Fruit fly (Drosophila melanogaster): Measurements from ENCODE around the gene primo-2.
A peak's percentile ranks its signal among the peaks of the same experiment; 100 is the strongest.

Gene primo-2

dm6 chr3R:13683624-13684568 is 27.7 kb downstream of the primo-2 start, which contains the start of gene flfl (continued):
- TF ChIP-seq org-1 (GFP tag; optimal IDR thresholded peaks at IDR 0.05) (no peak), slbo (GFP tag; IDR thresholded peaks at IDR 0.05) (no peak), CG8944 (GFP tag; optimal IDR thresholded peaks at IDR 0.05) (no peak), gfzf (GFP tag; optimal IDR thresholded peaks at IDR 0.05) (peak; percentile 63), CG10543 (GFP tag; optimal IDR thresholded peaks at IDR 0.05) (peak; percentile 10), ind (GFP tag; optimal IDR thresholded peaks at IDR 0.05) (peak; percentile 20), CG3838 (GFP tag; optimal IDR thresholded peaks at IDR 0.05) (no peak), phol (tag; optimal IDR thresholded peaks at IDR 0.05) (peak; percentile 98), aop (GFP tag; IDR thresholded peaks at IDR 0.05) (no peak), CG9817 (tag; optimal IDR thresholded peaks at IDR 0.05) (peak; percentile 26), ttk (GFP tag; IDR thresholded peaks at IDR 0.05) (no peak), Kr (GFP tag; optimal IDR thresholded peaks at IDR 0.05) (no peak), CG4820 (GFP tag; optimal IDR thresholded peaks at IDR 0.05) (no peak), tio (GFP tag; optimal IDR thresholded peaks at IDR 0.05) (no peak), CG34422 (GFP tag; IDR thresholded peaks at IDR 0.05) (no peak), Dip3 (GFP tag; optimal IDR thresholded peaks at IDR 0.05) (no peak), HLH3B (GFP tag; IDR thresholded peaks at IDR 0.05) (no peak), CrebB (tag; optimal IDR thresholded peaks at IDR 0.05) (no peak), bab2 (GFP tag; optimal IDR thresholded peaks at IDR 0.05) (no peak), vnd (GFP tag; IDR thresholded peaks at IDR 0.05; ENCODE audit: partially characterized antibody) (no peak), CG31365 (tag; optimal IDR thresholded peaks at IDR 0.05) (no peak), oc (tag; optimal IDR thresholded peaks at IDR 0.05) (no peak), sna (GFP tag; IDR thresholded peaks at IDR 0.05; ENCODE audit: partially characterized antibody) (no peak), h (optimal IDR thresholded peaks at IDR 0.05) (no peak), CG13296 (GFP tag; optimal IDR thresholded peaks at IDR 0.05) (no peak), tap (tag; optimal IDR thresholded peaks at IDR 0.05) (no peak), CG43689 (GFP tag; IDR thresholded peaks at IDR 0.05) (no peak), CG9215 (GFP tag; IDR thresholded peaks at IDR 0.05) (no peak), CG6654 (GFP tag; optimal IDR thresholded peaks at IDR 0.05) (no peak), pita (GFP tag; optimal IDR thresholded peaks at IDR 0.05) (no peak), CG14710 (tag; optimal IDR thresholded peaks at IDR 0.05) (peak; percentile 53), zfh1 (GFP tag; IDR thresholded peaks at IDR 0.05) (no peak), kni (GFP tag; optimal IDR thresholded peaks at IDR 0.05) (peak; percentile 87), crp (GFP tag; optimal IDR thresholded peaks at IDR 0.05) (no peak), disco-r (GFP tag; optimal IDR thresholded peaks at IDR 0.05) (no peak), Sry-β (GFP tag; optimal IDR thresholded peaks at IDR 0.05) (no peak), jigr1 (GFP tag; IDR thresholded peaks at IDR 0.05) (no peak), ap (GFP tag; IDR thresholded peaks at IDR 0.05) (no peak), en (GFP tag; optimal IDR thresholded peaks at IDR 0.05) (no peak), Abd-B (GFP tag; optimal IDR thresholded peaks at IDR 0.05) (no peak), CG4854 (GFP tag; optimal IDR thresholded peaks at IDR 0.05) (no peak), CG8281 (tag; optimal IDR thresholded peaks at IDR 0.05) (no peak), CG10209 (GFP tag; optimal IDR thresholded peaks at IDR 0.05) (no peak), hb (GFP tag; IDR thresholded peaks at IDR 0.05; ENCODE audit: partially characterized antibody) (no peak), usp (GFP tag; optimal IDR thresholded peaks at IDR 0.05) (no peak), bigmax (GFP tag; optimal IDR thresholded peaks at IDR 0.05) (no peak), fd96Cb (tag; optimal IDR thresholded peaks at IDR 0.05) (no peak), gsb-n (tag; optimal IDR thresholded peaks at IDR 0.05) (no peak), CG10979 (tag; optimal IDR thresholded peaks at IDR 0.05) (no peak), CG14050 (GFP tag; IDR thresholded peaks at IDR 0.05) (no peak)

Data from whole organism, embryonic.